Fruit fly (Drosophila melanogaster): ENCODE data around the gene Acp62F.

Gene Acp62F

DNA sequence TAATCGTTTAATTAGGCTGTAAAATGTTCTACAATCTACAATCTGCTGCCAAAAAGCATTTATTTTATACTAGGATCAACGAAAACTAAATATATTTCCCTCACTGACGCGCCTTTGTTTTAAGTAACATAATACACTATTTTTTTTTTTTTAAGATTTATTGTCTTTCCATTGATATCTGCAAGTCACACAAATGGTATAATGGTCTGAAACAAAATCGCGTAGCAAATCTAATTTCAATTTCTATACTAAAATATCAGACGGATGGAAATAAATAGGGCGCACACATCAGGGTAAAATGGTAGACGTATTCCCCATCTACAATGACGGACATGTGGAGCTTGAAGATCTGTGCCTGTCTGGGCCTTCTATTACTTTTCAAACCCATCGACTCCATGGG is at the start of gene Acp62F:
Gene Acp62F (plus strand): TSS at position 301 of the 400 bp plus-strand sequence.
- TF ChIP-seq h (optimal IDR thresholded peaks at IDR 0.05) = no peak
- TF ChIP-seq insv (optimal IDR thresholded peaks at IDR 0.05) = no peak
- no peak for TF ChIP-seq psq (optimal IDR thresholded peaks at IDR 0.05)
- TF ChIP-seq Sin3A (optimal IDR thresholded peaks at IDR 0.05) = no peak
- TF ChIP-seq ttk (optimal IDR thresholded peaks at IDR 0.05) = no peak
- TF ChIP-seq Myc (optimal IDR thresholded peaks at IDR 0.05) = no peak

DNA sequence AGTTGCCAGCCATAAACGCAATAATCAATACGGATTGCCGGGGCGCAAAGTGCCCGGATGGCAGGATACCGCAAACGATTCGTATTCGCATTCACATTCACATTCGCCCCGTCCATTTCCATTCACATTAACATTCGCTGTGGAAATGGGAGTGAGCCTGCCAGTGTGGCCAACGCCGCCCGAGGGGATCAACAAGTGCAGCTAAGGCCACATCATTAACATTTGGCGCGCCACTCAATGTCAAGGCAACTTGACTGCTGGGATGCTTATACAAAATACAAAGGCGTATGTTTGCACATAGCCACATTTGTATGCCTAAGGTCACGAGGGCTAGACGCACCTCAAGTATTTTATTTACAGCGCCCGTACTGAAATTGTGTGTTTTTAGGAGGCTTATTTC is 37.1 kb upstream of the Acp62F start:
- TF ChIP-seq Myc (optimal IDR thresholded peaks at IDR 0.05) (no peak), ttk (optimal IDR thresholded peaks at IDR 0.05) (no peak), h (optimal IDR thresholded peaks at IDR 0.05) (no peak), psq (optimal IDR thresholded peaks at IDR 0.05) (no peak), insv (optimal IDR thresholded peaks at IDR 0.05) (no peak), Sin3A (optimal IDR thresholded peaks at IDR 0.05) (no peak)

dm6 chr3L:2711462-2712040 is 28.0 kb upstream of the Acp62F start, which contains the start of gene Fife:
Fife (minus strand) TSS chr3L:2711690.
- TF ChIP-seq Myc (optimal IDR thresholded peaks at IDR 0.05) = no peak
- TF ChIP-seq Sin3A (optimal IDR thresholded peaks at IDR 0.05) = no peak
- TF ChIP-seq insv (optimal IDR thresholded peaks at IDR 0.05) = no peak
- TF ChIP-seq h (optimal IDR thresholded peaks at IDR 0.05) = no peak
- TF ChIP-seq psq (optimal IDR thresholded peaks at IDR 0.05) = no peak

- no peak for TF ChIP-seq insv (optimal IDR thresholded peaks at IDR 0.05)
These were observed 26.8 kb upstream of the Acp62F start for dm6 chr3L:2712598-2713216.

DNA sequence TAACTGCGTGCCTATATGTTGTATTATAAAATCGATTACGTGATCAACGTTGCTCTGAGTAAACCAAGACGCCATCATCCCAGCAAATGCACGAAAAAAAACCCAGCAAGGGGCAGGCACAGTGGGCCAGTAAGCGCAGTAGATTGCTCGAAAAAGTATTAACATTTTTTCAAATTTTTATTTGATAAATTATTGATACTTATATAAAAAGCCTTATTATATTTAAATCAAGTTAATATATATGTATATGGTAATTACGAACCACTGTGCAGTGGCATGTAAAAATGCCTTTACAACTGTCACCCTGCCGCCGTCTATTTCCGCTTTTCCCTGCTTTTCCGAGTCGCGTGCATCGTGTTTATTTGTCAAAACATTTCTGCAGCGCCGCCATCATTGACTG is 12.5 kb upstream of the Acp62F start:
- TF ChIP-seq Sin3A (optimal IDR thresholded peaks at IDR 0.05) (no peak), Myc (optimal IDR thresholded peaks at IDR 0.05) (no peak)

DNA sequence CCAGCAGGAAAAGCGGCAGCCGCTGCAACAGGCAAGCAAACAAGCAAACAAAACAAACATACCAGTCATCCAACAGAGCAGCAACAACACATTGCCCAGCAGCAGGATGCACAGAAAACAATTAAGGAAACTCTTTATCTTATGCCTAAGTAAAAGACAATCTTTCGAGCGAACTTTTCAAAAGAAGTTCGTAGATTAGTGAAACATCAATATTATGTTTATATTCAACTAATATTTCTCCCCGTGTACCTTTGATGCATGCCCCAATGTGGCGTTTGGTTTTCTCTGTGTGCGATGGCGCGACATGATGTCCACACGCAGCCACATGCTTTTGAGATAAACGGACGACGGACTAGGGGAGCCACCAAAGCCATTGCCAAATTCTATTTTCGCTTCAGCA is 8.6 kb upstream of the Acp62F start:
- TF ChIP-seq h (optimal IDR thresholded peaks at IDR 0.05) (no peak), psq (optimal IDR thresholded peaks at IDR 0.05) (no peak), insv (optimal IDR thresholded peaks at IDR 0.05) (no peak), Myc (optimal IDR thresholded peaks at IDR 0.05) (no peak), Sin3A (optimal IDR thresholded peaks at IDR 0.05) (no peak)

- TF ChIP-seq psq (optimal IDR thresholded peaks at IDR 0.05) = no peak
These were observed 6.3 kb upstream of the Acp62F start for dm6 chr3L:2733208-2733607.

DNA sequence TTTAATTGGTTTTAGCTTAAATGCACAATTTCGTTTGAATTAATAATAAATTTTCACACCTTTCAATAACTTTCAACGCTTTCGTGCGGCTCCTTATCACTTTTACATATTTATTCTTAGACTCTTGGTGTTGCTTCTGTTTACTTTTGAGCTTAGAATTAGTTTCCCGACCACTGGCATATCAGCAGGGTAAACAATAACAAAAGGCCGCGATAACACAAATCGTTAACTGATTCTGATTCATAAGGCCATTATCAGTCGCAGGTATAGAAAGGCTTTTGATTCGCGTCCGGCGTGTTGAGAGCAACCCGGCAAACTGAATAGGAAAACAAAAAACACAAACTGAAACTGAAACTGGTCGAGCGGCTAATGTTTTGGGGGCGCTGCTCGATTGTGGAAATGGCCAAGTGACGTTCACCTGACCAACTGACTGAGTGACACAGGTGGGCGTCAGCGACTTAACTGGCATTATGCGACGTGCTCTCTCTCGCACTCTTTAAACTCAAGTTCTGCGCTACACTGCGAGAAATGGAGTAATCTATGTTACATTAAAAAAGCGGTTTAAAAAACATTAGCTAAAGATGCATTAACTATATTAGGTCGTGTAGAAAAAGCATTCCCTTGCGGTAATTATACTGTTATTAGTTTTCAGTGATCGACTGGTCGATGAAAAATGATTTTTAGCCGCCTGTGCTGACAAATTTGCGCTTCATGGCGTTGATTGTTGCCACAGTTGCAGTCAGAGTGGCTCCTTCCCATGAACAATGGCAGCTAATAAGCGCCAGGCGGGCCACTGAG is 5.0 kb upstream of the Acp62F start:
- no peak for TF ChIP-seq psq (optimal IDR thresholded peaks at IDR 0.05)
- TF ChIP-seq h (optimal IDR thresholded peaks at IDR 0.05) = no peak
- TF ChIP-seq ttk (optimal IDR thresholded peaks at IDR 0.05) = no peak

dm6 chr3L:2743755-2744154 is 4.2 kb downstream of the Acp62F start:
- TF ChIP-seq insv (optimal IDR thresholded peaks at IDR 0.05) (no peak), h (optimal IDR thresholded peaks at IDR 0.05) (no peak)

- TF ChIP-seq psq (optimal IDR thresholded peaks at IDR 0.05) (no peak), insv (optimal IDR thresholded peaks at IDR 0.05) (no peak), Sin3A (optimal IDR thresholded peaks at IDR 0.05) (no peak), h (optimal IDR thresholded peaks at IDR 0.05) (no peak), Myc (optimal IDR thresholded peaks at IDR 0.05) (no peak)
These were observed 5.4 kb downstream of the Acp62F start for dm6 chr3L:2744963-2745362.

dm6 chr3L:2745698-2746410 is 6.3 kb downstream of the Acp62F start:
- no peak for TF ChIP-seq psq (optimal IDR thresholded peaks at IDR 0.05)
- TF ChIP-seq insv (optimal IDR thresholded peaks at IDR 0.05) = no peak
- no peak for TF ChIP-seq h (optimal IDR thresholded peaks at IDR 0.05)
- no peak for TF ChIP-seq ttk (optimal IDR thresholded peaks at IDR 0.05)
- no peak for TF ChIP-seq Sin3A (optimal IDR thresholded peaks at IDR 0.05)
- TF ChIP-seq Myc (optimal IDR thresholded peaks at IDR 0.05) = no peak

- no peak for TF ChIP-seq h (optimal IDR thresholded peaks at IDR 0.05)
- TF ChIP-seq insv (optimal IDR thresholded peaks at IDR 0.05) = no peak
- TF ChIP-seq psq (optimal IDR thresholded peaks at IDR 0.05) = no peak
- no peak for TF ChIP-seq ttk (optimal IDR thresholded peaks at IDR 0.05)
- no peak for TF ChIP-seq Myc (optimal IDR thresholded peaks at IDR 0.05)
- TF ChIP-seq Sin3A (optimal IDR thresholded peaks at IDR 0.05) = no peak
These were observed 8.8 kb downstream of the Acp62F start for dm6 chr3L:2748359-2748758.

DNA sequence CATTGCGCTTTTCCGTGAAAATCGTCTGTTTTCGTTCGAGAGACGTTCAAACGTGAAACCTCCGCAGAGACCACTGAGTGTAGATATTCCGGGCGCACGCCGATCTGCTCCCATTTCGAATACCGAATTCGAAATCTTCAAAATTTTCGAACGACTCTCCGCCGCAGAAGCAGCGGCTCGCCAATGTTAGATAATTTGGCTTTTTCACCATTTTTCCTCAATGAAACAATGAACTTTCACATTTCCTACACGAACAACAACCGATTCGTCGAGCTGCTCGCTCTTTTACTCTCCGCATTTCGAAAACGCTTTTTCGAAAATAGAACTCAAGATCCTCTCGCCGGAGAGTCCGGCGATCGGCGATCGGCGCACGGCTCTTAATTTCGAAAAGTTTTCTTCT is 22.6 kb downstream of the Acp62F start:
- TF ChIP-seq insv (optimal IDR thresholded peaks at IDR 0.05) (no peak), h (optimal IDR thresholded peaks at IDR 0.05) (no peak), psq (optimal IDR thresholded peaks at IDR 0.05) (no peak), Myc (optimal IDR thresholded peaks at IDR 0.05) (no peak), ttk (optimal IDR thresholded peaks at IDR 0.05) (no peak), Sin3A (optimal IDR thresholded peaks at IDR 0.05) (no peak)

All from Kc167 (cell line).